Fruit fly (Drosophila melanogaster): ENCODE results near the gene Kif19A.

The Kif19A gene

dm6 chr3R:14125479-14126121 is 7.3 kb upstream of the Kif19A start, which contains the start of the genes 140up and Polr2B (continued):
- TF ChIP-seq CG2202 (tag; optimal IDR thresholded peaks at IDR 0.05) (peak; percentile 82), pnt (GFP tag; optimal IDR thresholded peaks at IDR 0.05) (peak; percentile 81), NfI (GFP tag; optimal IDR thresholded peaks at IDR 0.05) (peak; percentile 93), CG8290 (GFP tag; optimal IDR thresholded peaks at IDR 0.05) (peak; percentile 87), CG8290 (tag; optimal IDR thresholded peaks at IDR 0.05) (peak in 1 of 2 experiments; percentile 68), CG1603 (tag; optimal IDR thresholded peaks at IDR 0.05) (no peak), Dip2 (GFP tag; IDR thresholded peaks at IDR 0.05) (peak; percentile 44; the same call in 1 of the 2 replicates), disco-r (GFP tag; optimal IDR thresholded peaks at IDR 0.05) (peak; percentile 1), kah (GFP tag; optimal IDR thresholded peaks at IDR 0.05) (peak; percentile 76), lbe (GFP tag; optimal IDR thresholded peaks at IDR 0.05) (peak; percentile 89), bbx (GFP tag; IDR thresholded peaks at IDR 0.05; ENCODE audit: partially characterized antibody) (no peak), kay (GFP tag; optimal IDR thresholded peaks at IDR 0.05) (peak; percentile 87), chn (GFP tag; optimal IDR thresholded peaks at IDR 0.05) (peak; percentile 78), Hr51 (GFP tag; optimal IDR thresholded peaks at IDR 0.05) (peak; percentile 83 to 93), Rx (GFP tag; IDR thresholded peaks at IDR 0.05) (peak; percentile 82), CG14441 (GFP tag; IDR thresholded peaks at IDR 0.05) (peak; percentile 92), az2 (GFP tag; optimal IDR thresholded peaks at IDR 0.05) (peak; percentile 95), repo (GFP tag; optimal IDR thresholded peaks at IDR 0.05) (peak; percentile 11), CG9215 (GFP tag; IDR thresholded peaks at IDR 0.05) (peak; percentile 94), bigmax (GFP tag; optimal IDR thresholded peaks at IDR 0.05) (peak; percentile 3), CG13624 (GFP tag; optimal IDR thresholded peaks at IDR 0.05) (peak; percentile 80), CoRest (tag; optimal IDR thresholded peaks at IDR 0.05) (peak; percentile 97), CG6683 (GFP tag; optimal IDR thresholded peaks at IDR 0.05) (no peak), CG8388 (GFP tag; optimal IDR thresholded peaks at IDR 0.05) (peak; percentile 89), CG8944 (GFP tag; optimal IDR thresholded peaks at IDR 0.05) (peak; percentile 80), unc-4 (GFP tag; IDR thresholded peaks at IDR 0.05; ENCODE audit: partially characterized antibody) (no peak), Hand (GFP tag; optimal IDR thresholded peaks at IDR 0.05) (peak; percentile 72), CG7271 (tag; optimal IDR thresholded peaks at IDR 0.05) (peak; percentile 84), sim (GFP tag; IDR thresholded peaks at IDR 0.05) (0 out of 2 replicates have a peak, but pooled peaks have one; percentile 27), phol (tag; optimal IDR thresholded peaks at IDR 0.05) (peak; percentile 94), CG17802 (tag; optimal IDR thresholded peaks at IDR 0.05) (peak; percentile 76), kni (GFP tag; optimal IDR thresholded peaks at IDR 0.05) (peak; percentile 47), D (optimal IDR thresholded peaks at IDR 0.05) (no peak), D (GFP tag; optimal IDR thresholded peaks at IDR 0.05) (peak; percentile 84), CG15269 (tag; optimal IDR thresholded peaks at IDR 0.05) (peak; percentile 93), CG4854 (GFP tag; optimal IDR thresholded peaks at IDR 0.05) (peak; percentile 74), H2.0 (GFP tag; IDR thresholded peaks at IDR 0.05) (peak; percentile 87), pzg (GFP tag; optimal IDR thresholded peaks at IDR 0.05) (peak; percentile 43), CG6272 (GFP tag; IDR thresholded peaks at IDR 0.05) (peak; percentile 93), zfh1 (GFP tag; IDR thresholded peaks at IDR 0.05) (peak; percentile 88), Oaz (GFP tag; IDR thresholded peaks at IDR 0.05) (peak; percentile 63), CG13775 (GFP tag; optimal IDR thresholded peaks at IDR 0.05) (peak; percentile 95), gcm (GFP tag; optimal IDR thresholded peaks at IDR 0.05) (peak; percentile 89), grn (GFP tag; optimal IDR thresholded peaks at IDR 0.05) (no peak), knrl (GFP tag; IDR thresholded peaks at IDR 0.05; ENCODE audit: partially characterized antibody) (no peak; the same call in 2 of the 3 replicates), CG10147 (GFP tag; optimal IDR thresholded peaks at IDR 0.05) (peak; percentile 88), NK7.1 (GFP tag; optimal IDR thresholded peaks at IDR 0.05) (peak; percentile 36), CG17612 (GFP tag; IDR thresholded peaks at IDR 0.05) (peak; percentile 89), klu (GFP tag; IDR thresholded peaks at IDR 0.05) (peak; percentile 95), zf30C (GFP tag; optimal IDR thresholded peaks at IDR 0.05) (peak; percentile 1)
